Fruit fly (Drosophila melanogaster): ENCODE data around the gene CG13484.

The CG13484 gene

dm6 chr3L:14037655-14038644 is 14.9 kb downstream of the CG13484 start (continued):
- no peak for TF ChIP-seq dsx (GFP tag; optimal IDR thresholded peaks at IDR 0.05; ENCODE audit: poor library complexity, severe bottlenecking)
- no peak for TF ChIP-seq net (GFP tag; optimal IDR thresholded peaks at IDR 0.05)
- no peak for TF ChIP-seq Sox15 (GFP tag; optimal IDR thresholded peaks at IDR 0.05)
- TF ChIP-seq Sox14 (GFP tag; optimal IDR thresholded peaks at IDR 0.05) = no peak
- TF ChIP-seq esn (GFP tag; optimal IDR thresholded peaks at IDR 0.05) = no peak
- TF ChIP-seq Hr38 (GFP tag; optimal IDR thresholded peaks at IDR 0.05) = no peak
- no peak for TF ChIP-seq Blimp-1 (GFP tag; optimal IDR thresholded peaks at IDR 0.05)

dm6 chr3L:14036867-14037313 is 16.0 kb downstream of the CG13484 start, which contains the start of gene Hsp110:
Hsp110 (plus strand) TSS chr3L:14037019.
- no peak for TF ChIP-seq spab (GFP tag; optimal IDR thresholded peaks at IDR 0.05)
- TF ChIP-seq Eip78C (GFP tag) = peak; percentile 71
- TF ChIP-seq esn (GFP tag; optimal IDR thresholded peaks at IDR 0.05) = peak; percentile 40
- no peak for TF ChIP-seq Lpt (GFP tag; optimal IDR thresholded peaks at IDR 0.05)
- peak; percentile 53 for TF ChIP-seq svp (GFP tag)
- peak; percentile 19 for TF ChIP-seq CG31627 (GFP tag; optimal IDR thresholded peaks at IDR 0.05)
- TF ChIP-seq cyc (GFP tag; optimal IDR thresholded peaks at IDR 0.05) = no peak
- TF ChIP-seq ss (GFP tag; optimal IDR thresholded peaks at IDR 0.05) = peak; percentile 33 to 69
- no peak for TF ChIP-seq Hr39 (GFP tag; optimal IDR thresholded peaks at IDR 0.05)
- peak; percentile 64 for TF ChIP-seq vri (GFP tag; optimal IDR thresholded peaks at IDR 0.05)
- TF ChIP-seq eg (GFP tag; IDR thresholded peaks at IDR 0.05) = peak; percentile 23; the same call in 1 of the 3 replicates
- peak; percentile 56 for TF ChIP-seq CG6854 (GFP tag; optimal IDR thresholded peaks at IDR 0.05)
- TF ChIP-seq CG10669 (GFP tag; optimal IDR thresholded peaks at IDR 0.05) = no peak
- no peak for TF ChIP-seq CG6808 (GFP tag; optimal IDR thresholded peaks at IDR 0.05)
- no peak for TF ChIP-seq OdsH (GFP tag; optimal IDR thresholded peaks at IDR 0.05)
- TF ChIP-seq CG11902 (GFP tag; optimal IDR thresholded peaks at IDR 0.05) = no peak
- TF ChIP-seq lz (GFP tag; optimal IDR thresholded peaks at IDR 0.05) = peak; percentile 27
- TF ChIP-seq Ets96B (tag; optimal IDR thresholded peaks at IDR 0.05) = peak; percentile 9
- TF ChIP-seq CG3919 (GFP tag; optimal IDR thresholded peaks at IDR 0.05) = no peak
- TF ChIP-seq Eip75B (GFP tag; optimal IDR thresholded peaks at IDR 0.05) = peak; percentile 6
- TF ChIP-seq achi (GFP tag; optimal IDR thresholded peaks at IDR 0.05) = peak; percentile 26
- TF ChIP-seq net (GFP tag; optimal IDR thresholded peaks at IDR 0.05) = no peak
- TF ChIP-seq CG3032 (tag; optimal IDR thresholded peaks at IDR 0.05) = peak; percentile 2
- TF ChIP-seq CG16779 (tag; optimal IDR thresholded peaks at IDR 0.05) = peak; percentile 49
- TF ChIP-seq topi (GFP tag; optimal IDR thresholded peaks at IDR 0.05) = peak; percentile 25
- TF ChIP-seq CG11762 (GFP tag; optimal IDR thresholded peaks at IDR 0.05; ENCODE audit: insufficient read depth) = no peak
- peak; percentile 17 for TF ChIP-seq Sox14 (GFP tag; optimal IDR thresholded peaks at IDR 0.05)
- peak; percentile 16 for TF ChIP-seq Hr4 (GFP tag; optimal IDR thresholded peaks at IDR 0.05)
- TF ChIP-seq Smox (GFP tag; optimal IDR thresholded peaks at IDR 0.05) = no peak
- TF ChIP-seq Sox102F (GFP tag; optimal IDR thresholded peaks at IDR 0.05) = peak; percentile 27
- TF ChIP-seq Sox15 (GFP tag; optimal IDR thresholded peaks at IDR 0.05) = no peak
- no peak for TF ChIP-seq CG6163 (GFP tag; IDR thresholded peaks at IDR 0.05)
- TF ChIP-seq CG1621 (tag; optimal IDR thresholded peaks at IDR 0.05) = peak; percentile 39
- peak; percentile 31 for TF ChIP-seq CG9139 (GFP tag; optimal IDR thresholded peaks at IDR 0.05)

dm6 chr3L:14034476-14034875 is 18.4 kb downstream of the CG13484 start, which contains the start of gene CG6661:
CG6661 (plus strand) TSS chr3L:14034776.
- TF ChIP-seq ss (GFP tag; optimal IDR thresholded peaks at IDR 0.05) (no peak), CG6808 (GFP tag; optimal IDR thresholded peaks at IDR 0.05) (no peak), CG31627 (GFP tag; optimal IDR thresholded peaks at IDR 0.05) (no peak), Hr38 (GFP tag; optimal IDR thresholded peaks at IDR 0.05) (no peak), topi (GFP tag; optimal IDR thresholded peaks at IDR 0.05) (no peak), lz (GFP tag; optimal IDR thresholded peaks at IDR 0.05) (no peak), CG6276 (GFP tag; optimal IDR thresholded peaks at IDR 0.05) (no peak), salr (GFP tag; optimal IDR thresholded peaks at IDR 0.05) (no peak), Ets21C (GFP tag; optimal IDR thresholded peaks at IDR 0.05) (no peak), fkh (GFP tag; optimal IDR thresholded peaks at IDR 0.05) (no peak), CG6854 (GFP tag; optimal IDR thresholded peaks at IDR 0.05) (no peak), CG1621 (tag; optimal IDR thresholded peaks at IDR 0.05) (no peak), CG15336 (GFP tag; IDR thresholded peaks at IDR 0.05) (no peak), Met (GFP tag; optimal IDR thresholded peaks at IDR 0.05) (no peak), Gug (GFP tag; IDR thresholded peaks at IDR 0.05) (no peak), CG11294 (GFP tag; IDR thresholded peaks at IDR 0.05) (no peak), CG11762 (GFP tag; optimal IDR thresholded peaks at IDR 0.05; ENCODE audit: insufficient read depth) (no peak), pdm3 (GFP tag; optimal IDR thresholded peaks at IDR 0.05) (no peak)
